Fruit fly (Drosophila melanogaster): ENCODE measurements around the gene kmr.

Gene kmr

DNA sequence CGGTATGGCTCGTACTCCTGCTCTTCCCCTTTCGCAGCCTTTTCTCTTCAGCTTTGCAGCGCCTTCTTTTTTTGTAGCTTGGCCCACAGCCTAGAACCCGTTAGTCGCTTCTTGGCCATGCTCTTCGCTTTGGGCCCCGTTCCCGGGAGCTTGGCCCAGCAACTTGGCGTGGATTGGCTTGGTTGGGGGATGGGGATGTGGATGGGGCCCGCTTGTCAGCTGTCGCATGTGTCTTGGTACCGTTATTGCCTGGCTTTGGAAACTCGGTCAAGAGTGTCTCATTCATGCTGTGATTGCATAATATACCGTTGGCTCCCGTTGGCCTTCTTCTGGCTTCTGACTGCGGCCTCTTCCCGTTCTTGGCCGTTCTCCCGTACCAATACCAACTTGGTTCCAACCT lies 70.9 kb downstream of the kmr start:
- TF ChIP-seq kay (GFP tag; ENCODE audit: borderline replicate concordance): no peak
- TF ChIP-seq Crg-1 (GFP tag; optimal IDR thresholded peaks at IDR 0.05): no peak
- TF ChIP-seq CG1620 (GFP tag; optimal IDR thresholded peaks at IDR 0.05): no peak
- no peak for TF ChIP-seq tj (GFP tag; optimal IDR thresholded peaks at IDR 0.05)
- TF ChIP-seq pad (GFP tag; optimal IDR thresholded peaks at IDR 0.05): no peak
- TF ChIP-seq toe (GFP tag; optimal IDR thresholded peaks at IDR 0.05): no peak
- no peak for TF ChIP-seq Mnt (GFP tag; optimal IDR thresholded peaks at IDR 0.05)
- TF ChIP-seq Hr96 (GFP tag; optimal IDR thresholded peaks at IDR 0.05): no peak
- no peak for TF ChIP-seq CG14711 (tag; optimal IDR thresholded peaks at IDR 0.05)
- TF ChIP-seq bab1 (GFP tag; optimal IDR thresholded peaks at IDR 0.05): no peak
- TF ChIP-seq CG7101 (tag; optimal IDR thresholded peaks at IDR 0.05): no peak
- TF ChIP-seq CG11617 (GFP tag; optimal IDR thresholded peaks at IDR 0.05): no peak

DNA sequence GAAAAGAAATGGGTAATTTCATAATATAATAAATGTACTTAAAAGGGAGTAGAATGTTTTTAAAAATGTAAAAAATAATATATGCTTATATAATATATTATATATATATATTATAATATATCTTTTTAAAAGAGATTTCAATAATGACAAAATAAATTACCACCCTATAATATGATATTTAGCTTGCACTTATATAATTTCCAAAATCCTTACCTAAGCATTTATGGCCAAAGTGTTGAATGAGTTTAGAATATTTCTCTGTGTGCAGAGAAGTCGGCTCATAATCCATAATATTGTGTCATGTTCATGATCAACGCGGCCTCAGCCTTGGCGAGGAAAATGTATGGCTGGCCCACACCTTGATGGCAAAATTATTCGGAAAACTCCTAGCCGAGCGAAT lies 73.2 kb downstream of the kmr start:
- TF ChIP-seq CG5204 (GFP tag; optimal IDR thresholded peaks at IDR 0.05) (no peak), kay (GFP tag; ENCODE audit: borderline replicate concordance) (no peak), CG12768 (GFP tag; optimal IDR thresholded peaks at IDR 0.05) (no peak), bab1 (GFP tag; optimal IDR thresholded peaks at IDR 0.05) (no peak), Clk (GFP tag; optimal IDR thresholded peaks at IDR 0.05) (no peak), tj (GFP tag; optimal IDR thresholded peaks at IDR 0.05) (no peak), CG11617 (GFP tag; optimal IDR thresholded peaks at IDR 0.05) (no peak), toe (GFP tag; optimal IDR thresholded peaks at IDR 0.05) (no peak), Crg-1 (GFP tag; optimal IDR thresholded peaks at IDR 0.05) (no peak), CG7045 (GFP tag; optimal IDR thresholded peaks at IDR 0.05) (no peak), CG33017 (tag; optimal IDR thresholded peaks at IDR 0.05) (no peak), cnc (optimal IDR thresholded peaks at IDR 0.05) (no peak), CG14711 (tag; optimal IDR thresholded peaks at IDR 0.05) (no peak), Mnt (GFP tag; optimal IDR thresholded peaks at IDR 0.05) (no peak)

DNA sequence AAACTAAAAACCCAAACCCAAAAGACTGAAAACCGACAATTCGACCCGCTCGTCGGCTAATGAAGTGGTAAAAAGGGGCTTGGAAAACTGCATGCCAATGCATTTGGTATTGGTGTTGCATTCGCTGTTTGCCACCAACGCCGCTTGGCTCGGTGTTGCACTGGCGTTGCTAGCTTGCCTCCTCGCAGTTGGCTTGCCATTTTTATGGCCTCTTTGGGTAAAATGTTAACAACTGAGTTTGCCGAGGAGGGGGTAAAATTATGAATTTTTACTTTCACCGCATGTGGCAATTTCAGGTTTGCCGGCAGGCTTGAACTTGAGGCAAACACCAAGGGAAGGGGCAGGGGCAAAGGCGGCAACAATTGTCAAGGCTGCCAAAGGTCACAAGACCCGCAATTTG lies 73.7 kb downstream of the kmr start:
- TF ChIP-seq CG11617 (GFP tag; optimal IDR thresholded peaks at IDR 0.05): no peak
- TF ChIP-seq CG14711 (tag; optimal IDR thresholded peaks at IDR 0.05): no peak
- no peak for TF ChIP-seq cnc (optimal IDR thresholded peaks at IDR 0.05)
- no peak for TF ChIP-seq Mnt (GFP tag; optimal IDR thresholded peaks at IDR 0.05)
- no peak for TF ChIP-seq CG33017 (tag; optimal IDR thresholded peaks at IDR 0.05)
- no peak for TF ChIP-seq pad (GFP tag; optimal IDR thresholded peaks at IDR 0.05)
- TF ChIP-seq CG7101 (tag; optimal IDR thresholded peaks at IDR 0.05): no peak
- TF ChIP-seq toe (GFP tag; optimal IDR thresholded peaks at IDR 0.05): no peak
- no peak for TF ChIP-seq CG1620 (GFP tag; optimal IDR thresholded peaks at IDR 0.05)
- no peak for TF ChIP-seq cic (GFP tag; optimal IDR thresholded peaks at IDR 0.05)
- TF ChIP-seq ovo (GFP tag; optimal IDR thresholded peaks at IDR 0.05): no peak
- TF ChIP-seq bab1 (GFP tag; optimal IDR thresholded peaks at IDR 0.05): no peak
- TF ChIP-seq Clk (GFP tag; optimal IDR thresholded peaks at IDR 0.05): no peak
- TF ChIP-seq tj (GFP tag; optimal IDR thresholded peaks at IDR 0.05): no peak
- no peak for TF ChIP-seq CG7045 (GFP tag; optimal IDR thresholded peaks at IDR 0.05)
- TF ChIP-seq CG5204 (GFP tag; optimal IDR thresholded peaks at IDR 0.05): no peak
- no peak for TF ChIP-seq CG12768 (GFP tag; optimal IDR thresholded peaks at IDR 0.05)
- TF ChIP-seq Hr96 (GFP tag; optimal IDR thresholded peaks at IDR 0.05): no peak

DNA sequence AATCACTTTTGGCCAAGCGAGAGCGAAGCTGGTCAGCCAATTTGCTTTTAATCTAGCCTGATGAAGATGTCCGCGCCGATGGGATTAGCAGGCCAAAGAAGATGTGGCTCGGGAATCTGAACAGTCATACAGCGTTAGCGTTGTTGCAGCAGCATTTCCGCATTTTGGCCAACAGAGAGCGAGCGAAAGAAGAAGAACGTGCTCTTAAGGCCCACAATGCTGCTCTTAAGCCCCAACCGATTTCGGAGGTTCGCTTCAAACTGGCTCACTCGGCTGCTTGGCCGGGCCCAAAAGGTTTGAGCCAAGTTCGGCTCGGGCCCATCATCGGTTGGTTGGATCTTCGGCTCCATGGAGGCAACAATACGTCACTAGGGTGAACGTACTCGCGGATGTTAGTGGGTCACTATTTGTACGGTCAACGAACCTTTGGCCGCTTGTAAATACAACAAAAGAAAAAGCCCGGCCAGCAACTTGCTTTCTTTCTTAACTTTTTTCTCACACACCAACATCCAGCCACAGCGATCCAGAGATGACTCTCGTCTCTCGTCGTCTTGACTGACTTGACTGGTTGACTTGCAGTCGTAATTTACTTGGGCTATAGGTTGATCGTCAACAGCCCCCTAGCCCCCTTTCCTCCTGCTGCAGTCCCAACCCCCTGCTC lies 74.7 kb downstream of the kmr start:
- no peak for TF ChIP-seq bab1 (GFP tag; optimal IDR thresholded peaks at IDR 0.05)
- no peak for TF ChIP-seq CG12768 (GFP tag; optimal IDR thresholded peaks at IDR 0.05)
- TF ChIP-seq CG33017 (tag; optimal IDR thresholded peaks at IDR 0.05): no peak
- TF ChIP-seq ovo (GFP tag; optimal IDR thresholded peaks at IDR 0.05): no peak
- TF ChIP-seq cnc (optimal IDR thresholded peaks at IDR 0.05): no peak
- no peak for TF ChIP-seq Hr96 (GFP tag; optimal IDR thresholded peaks at IDR 0.05)
- TF ChIP-seq CG7101 (tag; optimal IDR thresholded peaks at IDR 0.05): no peak

DNA sequence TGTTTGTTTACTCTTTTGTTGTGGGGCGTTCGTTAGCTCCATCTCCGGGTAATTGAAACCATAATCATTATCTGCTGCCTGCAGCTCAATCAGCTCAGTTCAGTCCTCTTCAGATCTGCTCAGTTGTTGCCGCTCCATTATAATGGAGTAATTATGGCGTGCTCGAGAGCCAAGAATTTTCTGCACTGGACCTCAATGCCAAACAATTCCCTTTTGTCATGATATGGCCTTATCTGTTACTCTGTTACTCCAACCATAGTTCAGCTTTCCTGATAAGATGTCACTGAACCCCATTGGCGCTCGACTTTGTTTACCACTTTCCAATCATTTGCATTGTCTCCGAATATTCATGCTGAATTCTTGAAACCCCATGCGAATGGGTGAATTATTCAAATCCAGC lies 75.8 kb downstream of the kmr start:
- no peak for TF ChIP-seq CG5204 (GFP tag; optimal IDR thresholded peaks at IDR 0.05)
- TF ChIP-seq CG14711 (tag; optimal IDR thresholded peaks at IDR 0.05): no peak
- no peak for TF ChIP-seq tj (GFP tag; optimal IDR thresholded peaks at IDR 0.05)
- TF ChIP-seq pad (GFP tag; optimal IDR thresholded peaks at IDR 0.05): no peak
- TF ChIP-seq cnc (optimal IDR thresholded peaks at IDR 0.05): no peak
- TF ChIP-seq CG7045 (GFP tag; optimal IDR thresholded peaks at IDR 0.05): no peak
- TF ChIP-seq bab1 (GFP tag; optimal IDR thresholded peaks at IDR 0.05): no peak
- no peak for TF ChIP-seq kay (GFP tag; ENCODE audit: borderline replicate concordance)
- TF ChIP-seq toe (GFP tag; optimal IDR thresholded peaks at IDR 0.05): no peak
- no peak for TF ChIP-seq CG11617 (GFP tag; optimal IDR thresholded peaks at IDR 0.05)
- no peak for TF ChIP-seq CG33017 (tag; optimal IDR thresholded peaks at IDR 0.05)
- TF ChIP-seq ovo (GFP tag; optimal IDR thresholded peaks at IDR 0.05): no peak
- TF ChIP-seq Mnt (GFP tag; optimal IDR thresholded peaks at IDR 0.05): no peak
- no peak for TF ChIP-seq Hr96 (GFP tag; optimal IDR thresholded peaks at IDR 0.05)
- TF ChIP-seq Crg-1 (GFP tag; optimal IDR thresholded peaks at IDR 0.05): no peak

DNA sequence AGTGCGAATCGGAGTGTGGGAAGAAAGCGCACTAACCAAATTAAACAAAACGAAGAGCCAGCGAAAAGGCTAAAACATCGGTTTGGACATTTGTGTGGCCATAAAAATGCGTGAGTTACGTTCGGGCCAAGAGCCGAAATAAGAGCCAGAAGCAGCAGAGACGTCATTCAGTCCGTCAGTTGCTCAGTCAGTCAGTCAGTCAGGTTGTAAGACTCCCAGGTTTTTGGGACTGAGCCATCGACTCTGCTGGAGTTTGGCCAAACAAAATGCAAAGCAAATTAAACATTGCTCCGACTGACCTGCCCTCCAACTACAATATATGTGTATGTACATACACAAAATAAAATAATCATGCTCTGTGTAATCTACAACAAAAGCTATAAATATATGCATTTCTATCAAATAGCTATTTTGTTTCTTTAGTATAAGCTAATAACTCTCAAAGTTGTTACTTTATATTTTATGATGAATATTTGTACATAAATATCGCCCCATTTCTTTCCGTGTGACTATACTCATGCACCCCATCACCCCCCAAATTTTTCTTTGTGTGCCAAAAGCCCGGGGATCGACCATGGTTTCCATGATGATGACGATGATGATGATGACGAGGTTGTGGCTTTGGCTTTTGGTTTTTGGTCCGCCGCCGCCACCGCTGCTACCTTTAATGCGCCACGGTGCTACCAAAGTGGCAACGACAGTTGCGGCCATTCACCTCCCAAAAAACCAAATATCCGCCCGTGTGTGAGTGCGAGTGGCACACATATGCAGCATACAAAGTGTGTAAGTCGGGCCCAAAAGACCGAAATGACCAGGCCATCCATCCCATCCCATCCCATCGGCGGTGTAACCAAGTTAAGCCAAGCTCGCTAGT lies 78.3 kb downstream of the kmr start:
- TF ChIP-seq CG33017 (tag; optimal IDR thresholded peaks at IDR 0.05) (no peak), CG1620 (GFP tag; optimal IDR thresholded peaks at IDR 0.05) (no peak), CG7045 (GFP tag; optimal IDR thresholded peaks at IDR 0.05) (no peak), CG11617 (GFP tag; optimal IDR thresholded peaks at IDR 0.05) (no peak), toe (GFP tag; optimal IDR thresholded peaks at IDR 0.05) (no peak), ovo (GFP tag; optimal IDR thresholded peaks at IDR 0.05) (no peak), cic (GFP tag; optimal IDR thresholded peaks at IDR 0.05) (no peak), tj (GFP tag; optimal IDR thresholded peaks at IDR 0.05) (no peak)

Measured in whole organism, adult.